Worm (Caenorhabditis elegans) whole organism, L4 larva: Measurements from ENCODE around the gene C04E12.5.
A peak's percentile ranks its signal among the peaks of the same experiment; 100 is the strongest.

Source experiments
- D1046.2 ChIP-seq: fragments of 200-800 bp; sonication (Bioruptor generic); IDR thresholded peaks from 2 replicates; pipeline ENCODE4 v1.3.6; 2022; ENCODE audit warnings: missing genetic modification characterization, missing compliant biosample characterization
- R02D3.7 ChIP-seq: fragments of 150-350 bp; sonication (generic microtip); optimal IDR thresholded peaks from 3 replicates; lab custom pipeline; 2014; ENCODE audit warnings: missing biosample characterization, missing genetic modification characterization
- aha-1 ChIP-seq: fragments of 150-350 bp; peaks from one replicate; lab custom pipeline; 2014; ENCODE audit warnings: missing biosample characterization, missing genetic modification characterization
- ceh-32 ChIP-seq: sonication (generic microtip); optimal IDR thresholded peaks from 2 replicates; lab custom pipeline; 2016; ENCODE audit warnings: mild to moderate bottlenecking, missing genetic modification characterization, missing compliant biosample characterization; ENCODE audit not compliant: poor library complexity
- lsy-2 ChIP-seq, 2 experiments: fragments of 150-350 bp in 1 of 2; sonication (generic microtip) in 1 of 2; optimal IDR thresholded peaks; 2 replicates each; lab custom pipeline; 2014 to 2017; ENCODE audit warnings: missing biosample characterization in 2 of 2, missing genetic modification characterization in 2 of 2
- nhr-11 ChIP-seq: fragments of 150-350 bp; optimal IDR thresholded peaks from 2 replicates; lab custom pipeline; 2014; ENCODE audit warnings: missing biosample characterization, missing genetic modification characterization
- nhr-76 ChIP-seq: fragments of 150-350 bp; optimal IDR thresholded peaks from 2 replicates; lab custom pipeline; 2014; ENCODE audit warnings: missing biosample characterization, missing genetic modification characterization
- sdz-12 ChIP-seq: fragments of 200-800 bp; sonication (Bioruptor generic); optimal IDR thresholded peaks from 2 replicates; lab custom pipeline; 2018; ENCODE audit warnings: mild to moderate bottlenecking, missing genetic modification characterization, missing compliant biosample characterization

- TF ChIP-seq R02D3.7 (tag; lab: Kevin White, UChicago) (no peak), aha-1 (peak; percentile 81), nhr-11 (no peak), ceh-32 (tag; lab: Kevin White, UChicago) (no peak), D1046.2 (no peak), sdz-12 (no peak), nhr-76 (tag; lab: Kevin White, UChicago) (no peak), lsy-2 (tag; optimal IDR thresholded peaks at IDR 0.05; lab: Kevin White, UChicago) (no peak)
These were observed 51.1 kb downstream of the C04E12.5 start for ce11 chrV:3409498-3409897.
